Fruit fly (Drosophila melanogaster): ENCODE results near the gene CG2200.

CG2200 gene

DNA sequence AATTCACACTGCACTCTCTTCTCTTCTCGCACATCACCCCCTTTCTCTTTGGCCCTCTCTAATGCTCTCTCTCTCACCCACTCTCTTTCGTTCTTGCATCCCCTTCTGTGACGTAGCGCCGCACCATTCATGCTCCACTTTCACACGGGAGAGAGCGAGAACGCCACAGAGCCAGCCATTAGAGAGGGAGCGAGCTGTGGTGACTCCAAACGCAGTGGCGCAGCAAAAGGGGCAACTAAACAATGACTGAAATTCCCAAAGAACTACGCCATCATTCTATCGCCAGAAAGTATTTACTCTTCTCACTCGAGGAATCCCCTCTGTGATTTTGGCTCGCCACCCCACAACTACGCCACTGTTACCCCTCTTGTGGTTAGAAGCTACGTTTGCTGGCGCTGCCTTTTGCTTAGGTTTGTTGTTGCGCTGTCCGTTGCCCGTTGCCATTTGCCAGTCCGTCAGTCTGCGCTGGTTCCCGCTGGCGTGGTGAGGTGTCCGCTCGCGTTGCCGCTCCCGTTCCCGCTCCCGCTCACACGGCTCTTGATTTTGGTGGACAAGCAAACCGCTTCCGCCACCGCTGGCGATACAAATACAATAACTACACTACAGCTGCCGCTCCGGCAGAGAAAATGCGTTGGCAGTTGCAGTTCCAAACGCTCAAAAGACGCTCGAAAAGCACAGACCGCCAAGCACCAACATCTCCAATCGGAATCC is 37.1 kb downstream of the CG2200 start (continued):
- TF ChIP-seq Vsx2 (GFP tag; optimal IDR thresholded peaks at IDR 0.05; ENCODE audit: partially characterized antibody) (peak; percentile 63), fru (GFP tag; optimal IDR thresholded peaks at IDR 0.05) (peak; percentile 99), Abd-B (GFP tag; optimal IDR thresholded peaks at IDR 0.05) (no peak), Hr83 (GFP tag; optimal IDR thresholded peaks at IDR 0.05; ENCODE audit: poor library complexity, severe bottlenecking) (peak; percentile 99), HLH106 (tag; optimal IDR thresholded peaks at IDR 0.05) (peak; percentile 98), N (GFP tag; optimal IDR thresholded peaks at IDR 0.05) (no peak), CG9705 (GFP tag; optimal IDR thresholded peaks at IDR 0.05) (peak; percentile 92), ey (GFP tag; optimal IDR thresholded peaks at IDR 0.05) (peak; percentile 99)

DNA sequence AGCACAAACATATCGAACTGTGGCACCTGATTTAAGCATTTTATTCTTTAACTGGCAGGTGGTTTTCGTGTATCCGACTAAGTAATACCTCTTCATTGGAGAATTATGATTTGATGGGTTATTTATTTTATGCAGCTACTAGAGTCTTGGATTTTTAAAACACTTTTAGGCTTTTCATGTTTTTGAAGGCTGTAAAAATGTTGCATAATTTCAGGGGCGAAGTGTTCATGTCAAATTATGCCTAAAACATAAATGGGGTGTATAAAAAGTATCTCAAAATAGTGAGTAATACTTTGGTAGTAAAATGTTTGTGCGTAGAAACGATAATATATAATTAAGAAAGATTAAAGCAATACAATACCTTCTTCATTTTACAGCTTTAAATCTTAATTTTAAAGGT is 40.7 kb downstream of the CG2200 start:
- TF ChIP-seq N (GFP tag; optimal IDR thresholded peaks at IDR 0.05), result peak; percentile 22
- peak; percentile 70 for TF ChIP-seq Myc (optimal IDR thresholded peaks at IDR 0.05)
- no peak for TF ChIP-seq jim (GFP tag; optimal IDR thresholded peaks at IDR 0.05)
- no peak for TF ChIP-seq Dif (GFP tag; optimal IDR thresholded peaks at IDR 0.05; ENCODE audit: partially characterized antibody)
- TF ChIP-seq OdsH (GFP tag; optimal IDR thresholded peaks at IDR 0.05), result no peak

DNA sequence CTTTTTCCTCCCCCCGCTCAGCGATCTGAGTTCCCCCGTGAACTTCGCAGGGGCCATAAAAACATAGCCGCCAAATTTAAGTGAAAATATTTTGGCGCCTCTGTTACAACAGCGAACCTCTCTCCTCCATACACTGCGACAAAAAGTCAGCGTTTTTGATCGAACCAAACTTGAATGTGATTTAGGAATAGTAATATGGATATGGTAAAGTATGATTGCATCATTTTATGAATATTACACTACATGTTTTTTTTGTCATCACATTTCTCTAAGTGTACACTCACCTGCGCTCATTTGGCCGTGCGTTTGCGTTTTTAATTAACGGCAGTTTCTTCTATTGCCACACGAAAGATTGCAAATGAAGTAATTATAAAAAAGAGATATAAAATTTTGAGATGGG is 41.6 kb downstream of the CG2200 start:
- TF ChIP-seq h (GFP tag; optimal IDR thresholded peaks at IDR 0.05) (peak; percentile 42), br (GFP tag; optimal IDR thresholded peaks at IDR 0.05) (peak; percentile 19), Hnf4 (GFP tag; optimal IDR thresholded peaks at IDR 0.05) (peak; percentile 23), psq (GFP tag; optimal IDR thresholded peaks at IDR 0.05) (peak; percentile 18), sage (GFP tag; optimal IDR thresholded peaks at IDR 0.05) (no peak), rgr (GFP tag; optimal IDR thresholded peaks at IDR 0.05) (peak; percentile 23), fru (GFP tag; optimal IDR thresholded peaks at IDR 0.05) (peak; percentile 31), dmrt93B (GFP tag; optimal IDR thresholded peaks at IDR 0.05) (no peak), Sp1 (GFP tag; optimal IDR thresholded peaks at IDR 0.05) (no peak), sv (GFP tag; optimal IDR thresholded peaks at IDR 0.05) (peak; percentile 35), OdsH (GFP tag; optimal IDR thresholded peaks at IDR 0.05) (no peak), ey (GFP tag; optimal IDR thresholded peaks at IDR 0.05) (peak; percentile 3), foxo (GFP tag; optimal IDR thresholded peaks at IDR 0.05) (peak in 1 of 2 experiments; percentile 23)

DNA sequence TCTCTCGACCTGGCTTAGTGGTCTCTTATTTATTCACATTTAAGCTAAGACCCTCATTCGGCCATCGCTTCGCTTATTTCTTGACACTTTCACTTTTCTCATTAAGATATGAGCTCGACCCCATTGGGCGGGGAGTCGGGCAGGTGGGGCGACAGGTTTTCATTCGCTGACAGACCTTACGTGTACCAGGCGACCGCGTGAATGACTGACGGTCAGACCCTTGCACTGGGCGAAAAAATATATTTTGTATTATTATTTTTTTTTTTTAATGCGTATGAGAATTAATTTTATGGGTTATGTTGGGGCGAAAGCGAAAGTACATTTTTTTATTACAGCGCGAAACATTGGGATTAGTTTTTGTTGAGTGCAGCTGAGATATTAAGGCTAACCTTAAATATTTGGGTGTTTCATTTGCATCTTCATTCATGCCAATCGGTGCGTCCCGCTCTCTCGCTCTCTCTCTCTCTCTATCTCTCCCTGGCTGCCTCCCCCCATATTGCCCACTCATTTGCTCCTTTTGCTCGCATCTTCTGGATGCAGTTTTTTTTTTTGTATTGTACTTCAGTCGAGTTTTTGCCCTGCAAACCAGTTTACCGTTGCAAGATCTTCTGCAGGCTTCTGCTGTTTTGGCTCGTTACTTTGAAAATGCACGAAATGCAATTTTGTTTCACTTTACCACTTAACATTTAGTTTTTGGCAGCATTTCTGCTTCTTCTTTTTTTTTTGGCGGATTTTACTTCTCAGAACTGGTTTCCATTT is 43.0 kb downstream of the CG2200 start:
- TF ChIP-seq ey (GFP tag; optimal IDR thresholded peaks at IDR 0.05), result peak; percentile 6
- no peak for TF ChIP-seq usp (GFP tag; optimal IDR thresholded peaks at IDR 0.05)
- peak; percentile 61 for TF ChIP-seq HLH106 (tag; optimal IDR thresholded peaks at IDR 0.05)
- no peak for TF ChIP-seq Dif (GFP tag; optimal IDR thresholded peaks at IDR 0.05; ENCODE audit: partially characterized antibody)
- peak; percentile 35 for TF ChIP-seq Hnf4 (GFP tag; optimal IDR thresholded peaks at IDR 0.05)
- peak in 1 of 2 experiments; percentile 8 for TF ChIP-seq dl (GFP tag; optimal IDR thresholded peaks at IDR 0.05; ENCODE audit: insufficient read depth in 1 of 2, partially characterized antibody in 2 of 2)
- TF ChIP-seq pan (optimal IDR thresholded peaks at IDR 0.05), result no peak
- peak; percentile 19 for TF ChIP-seq br (GFP tag; optimal IDR thresholded peaks at IDR 0.05)
- TF ChIP-seq psq (GFP tag; optimal IDR thresholded peaks at IDR 0.05), result peak; percentile 86
- TF ChIP-seq Sp1 (GFP tag; optimal IDR thresholded peaks at IDR 0.05), result peak; percentile 75
- no peak for TF ChIP-seq jim (GFP tag; optimal IDR thresholded peaks at IDR 0.05)
- TF ChIP-seq N (GFP tag; optimal IDR thresholded peaks at IDR 0.05), result no peak
- TF ChIP-seq woc (GFP tag; optimal IDR thresholded peaks at IDR 0.05), result peak; percentile 27
- no peak for TF ChIP-seq dsf (GFP tag; optimal IDR thresholded peaks at IDR 0.05; ENCODE audit: borderline replicate concordance)
- peak; percentile 41 for TF ChIP-seq sage (GFP tag; optimal IDR thresholded peaks at IDR 0.05)
- TF ChIP-seq OdsH (GFP tag; optimal IDR thresholded peaks at IDR 0.05), result peak; percentile 60
- peak; percentile 54 for TF ChIP-seq Rel (GFP tag; optimal IDR thresholded peaks at IDR 0.05)
- no peak for TF ChIP-seq Rel (tag; optimal IDR thresholded peaks at IDR 0.05)
- peak; percentile 88 for TF ChIP-seq h (GFP tag; optimal IDR thresholded peaks at IDR 0.05)
- TF ChIP-seq dmrt93B (GFP tag; optimal IDR thresholded peaks at IDR 0.05), result peak; percentile 29
- TF ChIP-seq tai (GFP tag; optimal IDR thresholded peaks at IDR 0.05), result no peak
- peak in 1 of 2 experiments; percentile 89 for TF ChIP-seq foxo (GFP tag; optimal IDR thresholded peaks at IDR 0.05)
- TF ChIP-seq Abd-B (GFP tag; optimal IDR thresholded peaks at IDR 0.05), result no peak
- peak; percentile 90 for TF ChIP-seq fru (GFP tag; optimal IDR thresholded peaks at IDR 0.05)
- TF ChIP-seq Hr83 (GFP tag; optimal IDR thresholded peaks at IDR 0.05; ENCODE audit: poor library complexity, severe bottlenecking), result no peak
- TF ChIP-seq rgr (GFP tag; optimal IDR thresholded peaks at IDR 0.05), result peak; percentile 21
- TF ChIP-seq CrebA (GFP tag; optimal IDR thresholded peaks at IDR 0.05; ENCODE audit: borderline replicate concordance), result peak; percentile 51
